Worm (Caenorhabditis elegans): ENCODE results near the gene cdh-7.

ce11 chrII:14876737-14877203, 33.7 kb downstream of the cdh-7 start, which contains the start of gene Y53F4A.2:
- TF ChIP-seq tbx-2 (tag; optimal IDR thresholded peaks at IDR 0.05) (no peak), skn-1 (tag; optimal IDR thresholded peaks at IDR 0.05) (no peak), ceh-82 (tag; optimal IDR thresholded peaks at IDR 0.05) (no peak), fos-1 (tag; optimal IDR thresholded peaks at IDR 0.05) (no peak), ceh-9 (tag; optimal IDR thresholded peaks at IDR 0.05) (no peak), ztf-11 (tag; optimal IDR thresholded peaks at IDR 0.05) (no peak), zag-1 (tag; optimal IDR thresholded peaks at IDR 0.05) (no peak), unc-62 (GFP tag; optimal IDR thresholded peaks at IDR 0.05) (no peak), pha-4 (tag; optimal IDR thresholded peaks at IDR 0.05) (no peak), nhr-23 (tag; optimal IDR thresholded peaks at IDR 0.05) (no peak), unc-39 (tag; optimal IDR thresholded peaks at IDR 0.05) (no peak), nfya-1 (tag; optimal IDR thresholded peaks at IDR 0.05; ENCODE audit: insufficient read depth) (no peak), aly-2 (tag; optimal IDR thresholded peaks at IDR 0.05) (no peak)

Measured in whole organism, L3 larva.